Worm (Caenorhabditis elegans): Measurements from ENCODE around the gene vha-20.

vha-20 gene

ce11 chrX:14164234-14164633, at the start of gene vha-20:
Gene vha-20, minus strand, starts transcription at chrX:14164506.
- no peak for TF ChIP-seq unc-39 (tag; optimal IDR thresholded peaks at IDR 0.05)
- peak; percentile 1 for TF ChIP-seq elt-2 (tag; optimal IDR thresholded peaks at IDR 0.05)
- no peak for TF ChIP-seq nhr-23 (tag; optimal IDR thresholded peaks at IDR 0.05)
- no peak for TF ChIP-seq lin-15B (tag; optimal IDR thresholded peaks at IDR 0.05)
- peak; percentile 36 for TF ChIP-seq nhr-43 (tag; optimal IDR thresholded peaks at IDR 0.05; ENCODE audit: poor library complexity, severe bottlenecking)
- no peak for TF ChIP-seq elt-1 (tag; optimal IDR thresholded peaks at IDR 0.05)
- no peak for TF ChIP-seq sea-2 (GFP tag; optimal IDR thresholded peaks at IDR 0.05)
- peak; percentile 7 for TF ChIP-seq ama-1 (optimal IDR thresholded peaks at IDR 0.05)

ce11 chrX:14213314-14213713, 49.0 kb upstream of the vha-20 start:
- TF ChIP-seq eor-1 (tag; optimal IDR thresholded peaks at IDR 0.05) (no peak), elt-2 (tag; optimal IDR thresholded peaks at IDR 0.05) (peak; percentile 47), egl-27 (tag; optimal IDR thresholded peaks at IDR 0.05) (no peak)

- TF ChIP-seq elt-2 (tag; optimal IDR thresholded peaks at IDR 0.05) = peak; percentile 18
Measured at ce11 chrX:14211170-14211569, 46.9 kb upstream of the vha-20 start.

ce11 chrX:14207942-14208341, 43.6 kb upstream of the vha-20 start, which contains the start of gene ceh-37:
Gene ceh-37, minus strand, starts transcription at chrX:14208000.
- peak; percentile 79 for TF ChIP-seq elt-2 (tag; optimal IDR thresholded peaks at IDR 0.05)
- TF ChIP-seq egl-27 (tag; optimal IDR thresholded peaks at IDR 0.05) = no peak
- TF ChIP-seq pqm-1 (tag; optimal IDR thresholded peaks at IDR 0.05) = peak; percentile 63
- no peak for TF ChIP-seq nhr-76 (tag; optimal IDR thresholded peaks at IDR 0.05)

ce11 chrX:14206321-14206720, 42.0 kb upstream of the vha-20 start:
- TF ChIP-seq nfya-1 (tag; optimal IDR thresholded peaks at IDR 0.05; ENCODE audit: insufficient read depth) = no peak
- TF ChIP-seq pha-4 (tag; optimal IDR thresholded peaks at IDR 0.05) = peak; percentile 29
- TF ChIP-seq elt-2 (tag; optimal IDR thresholded peaks at IDR 0.05) = peak; percentile 72
- TF ChIP-seq mml-1 (tag; optimal IDR thresholded peaks at IDR 0.05) = no peak
- no peak for TF ChIP-seq ama-1 (optimal IDR thresholded peaks at IDR 0.05)
- no peak for TF ChIP-seq fkh-2 (tag; optimal IDR thresholded peaks at IDR 0.05)
- TF ChIP-seq pqm-1 (tag; optimal IDR thresholded peaks at IDR 0.05) = peak; percentile 40
- TF ChIP-seq ceh-28 (tag; optimal IDR thresholded peaks at IDR 0.05) = no peak
- no peak for TF ChIP-seq fos-1 (tag; optimal IDR thresholded peaks at IDR 0.05)
- TF ChIP-seq ceh-9 (tag; optimal IDR thresholded peaks at IDR 0.05) = no peak

- TF ChIP-seq hmg-11 (tag; optimal IDR thresholded peaks at IDR 0.05) (no peak), elt-2 (tag; optimal IDR thresholded peaks at IDR 0.05) (peak; percentile 84), unc-62 (GFP tag; optimal IDR thresholded peaks at IDR 0.05) (no peak), pqm-1 (tag; optimal IDR thresholded peaks at IDR 0.05) (peak; percentile 69), nfya-1 (tag; optimal IDR thresholded peaks at IDR 0.05; ENCODE audit: insufficient read depth) (peak; percentile 64), ceh-28 (tag; optimal IDR thresholded peaks at IDR 0.05) (peak; percentile 58), tbx-2 (tag; optimal IDR thresholded peaks at IDR 0.05) (no peak)
Measured at ce11 chrX:14194251-14194650, 29.9 kb upstream of the vha-20 start.

- TF ChIP-seq jun-1 (tag; optimal IDR thresholded peaks at IDR 0.05) (no peak), nhr-67 (tag; optimal IDR thresholded peaks at IDR 0.05) (no peak), elt-1 (tag; optimal IDR thresholded peaks at IDR 0.05) (no peak), elt-3 (tag; optimal IDR thresholded peaks at IDR 0.05) (no peak), nhr-237 (tag; optimal IDR thresholded peaks at IDR 0.05) (no peak), lin-39 (tag; optimal IDR thresholded peaks at IDR 0.05) (no peak), nhr-23 (tag; optimal IDR thresholded peaks at IDR 0.05) (no peak), tbx-2 (tag; optimal IDR thresholded peaks at IDR 0.05) (no peak), skn-1 (tag; optimal IDR thresholded peaks at IDR 0.05) (no peak), ztf-4 (tag; optimal IDR thresholded peaks at IDR 0.05) (no peak), ceh-28 (tag; optimal IDR thresholded peaks at IDR 0.05) (no peak)
Measured at ce11 chrX:14186466-14186865, 22.2 kb upstream of the vha-20 start, which contains the start of gene ceh-36. Gene ceh-36, minus strand, starts transcription at chrX:14186566.

All from whole organism, L3 larva.